Worm (Caenorhabditis elegans): Measurements from ENCODE around the gene sqt-3.

DNA sequence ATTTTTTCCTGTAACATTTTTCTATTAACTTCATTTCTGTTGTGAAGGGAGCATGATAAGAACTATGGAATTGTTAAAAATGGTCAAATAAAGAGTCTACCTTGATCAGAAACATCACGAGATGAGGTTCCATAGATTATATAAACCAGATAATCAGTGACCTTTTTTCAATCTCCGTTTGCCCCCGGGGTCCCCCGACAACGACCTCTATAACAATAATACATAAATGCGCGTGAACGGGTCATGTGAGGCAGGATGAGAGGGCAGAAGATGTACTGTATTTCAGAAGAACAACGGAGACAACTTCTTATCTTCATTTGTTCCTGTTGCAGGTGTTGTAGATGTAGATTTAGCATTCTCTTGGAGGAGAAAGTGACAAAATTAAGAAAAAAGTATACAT, 703 bp upstream of the sqt-3 start:
- no peak for TF ChIP-seq fos-1 (tag; optimal IDR thresholded peaks at IDR 0.05)
- no peak for TF ChIP-seq ama-1 (optimal IDR thresholded peaks at IDR 0.05)
- TF ChIP-seq sma-3 (GFP tag; optimal IDR thresholded peaks at IDR 0.05) = no peak
- TF ChIP-seq nhr-21 (tag; optimal IDR thresholded peaks at IDR 0.05) = no peak
- TF ChIP-seq R02D3.7 (tag; optimal IDR thresholded peaks at IDR 0.05) = no peak

Data from whole organism, L2 larva.